Worm (Caenorhabditis elegans) whole organism, young adult: ENCODE measurements around the gene pals-24.

Experiments
- B0336.3 ChIP-seq: fragments of 200-800 bp; sonication (Bioruptor generic); IDR thresholded peaks from 2 replicates; pipeline ENCODE4 v1.3.6; 2022; ENCODE audit warnings: missing genetic modification characterization, missing compliant biosample characterization
- C06A6.2 ChIP-seq: fragments of 200-800 bp; sonication (Bioruptor generic); conservative IDR thresholded peaks from 2 replicates; pipeline ENCODE4 v1.3.6; 2022; ENCODE audit warnings: missing genetic modification characterization, missing compliant biosample characterization
- D2030.7 ChIP-seq: fragments of 200-800 bp; sonication (Bioruptor generic); IDR thresholded peaks from 2 replicates; pipeline ENCODE4 v1.3.6; 2022; ENCODE audit warnings: missing genetic modification reagents, missing genetic modification characterization, missing compliant biosample characterization
- F55B11.4 ChIP-seq: sonication (generic microtip); optimal IDR thresholded peaks from 2 replicates; lab custom pipeline; 2016; ENCODE audit warnings: missing compliant biosample characterization, missing genetic modification characterization, borderline replicate concordance; ENCODE audit not compliant: insufficient read depth
- F57C9.4 ChIP-seq: sonication (generic microtip); optimal IDR thresholded peaks from 2 replicates; lab custom pipeline; 2017; ENCODE audit warnings: mild to moderate bottlenecking, missing genetic modification characterization, missing compliant biosample characterization
- T07F8.4 ChIP-seq: sonication (generic microtip); optimal IDR thresholded peaks from 2 replicates; lab custom pipeline; 2016; ENCODE audit warnings: mild to moderate bottlenecking, missing genetic modification characterization, moderate library complexity, missing compliant biosample characterization
- ama-1 ChIP-seq, 3 experiments: fragments of 150-350 bp in 1 of 3; sonication (generic microtip) in 2 of 3; optimal IDR thresholded peaks; 2 replicates each; lab custom pipeline; 2014 to 2018; ENCODE audit warnings: missing biosample characterization in 2 of 3, missing genetic modification characterization in 2 of 3, missing genetic modification reagents in 2 of 3
- aptf-2 ChIP-seq: fragments of 200-800 bp; sonication (Bioruptor generic); conservative IDR thresholded peaks from 2 replicates; pipeline ENCODE4 v1.3.6; 2022; ENCODE audit warnings: missing genetic modification reagents, missing genetic modification characterization, missing compliant biosample characterization
- athp-1 ChIP-seq: sonication (generic microtip); optimal IDR thresholded peaks from 2 replicates; lab custom pipeline; 2017; ENCODE audit warnings: mild to moderate bottlenecking, missing genetic modification characterization, missing compliant biosample characterization
- attf-3 ChIP-seq: fragments of 200-800 bp; sonication (Bioruptor generic); conservative IDR thresholded peaks from 2 replicates; pipeline ENCODE4 v1.3.6; 2022; ENCODE audit warnings: missing genetic modification reagents, missing genetic modification characterization, missing compliant biosample characterization
- attf-5 ChIP-seq: fragments of 200-800 bp; sonication (Bioruptor generic); optimal IDR thresholded peaks from 2 replicates; lab custom pipeline; 2018; ENCODE audit warnings: mild to moderate bottlenecking, missing genetic modification characterization, missing compliant biosample characterization
- ceh-40 ChIP-seq: fragments of 200-800 bp; sonication (Bioruptor generic); IDR thresholded peaks from 2 replicates; pipeline ENCODE4 v1.3.6; 2022; ENCODE audit warnings: missing genetic modification characterization, missing compliant biosample characterization
- ceh-58 ChIP-seq: fragments of 200-800 bp; sonication (Bioruptor generic); IDR thresholded peaks from 2 replicates; pipeline ENCODE4 v1.3.6; 2022; ENCODE audit warnings: missing genetic modification characterization, missing compliant biosample characterization
- ceh-79 ChIP-seq: sonication (generic microtip); optimal IDR thresholded peaks from 2 replicates; lab custom pipeline; 2017; ENCODE audit warnings: mild to moderate bottlenecking, missing genetic modification characterization, missing compliant biosample characterization
- ceh-91 ChIP-seq: fragments of 200-800 bp; sonication (Bioruptor generic); IDR thresholded peaks from 2 replicates; pipeline ENCODE4 v1.3.6; 2022; ENCODE audit warnings: missing genetic modification reagents, missing genetic modification characterization, missing compliant biosample characterization
- die-1 ChIP-seq: sonication (generic microtip); optimal IDR thresholded peaks from 2 replicates; lab custom pipeline; 2016; ENCODE audit warnings: missing genotype, mild to moderate bottlenecking, missing genetic modification characterization, missing compliant biosample characterization
- egl-18 ChIP-seq: fragments of 200-800 bp; sonication (Bioruptor generic); IDR thresholded peaks from 2 replicates; pipeline ENCODE4 v1.3.6; 2022; ENCODE audit warnings: missing genetic modification reagents, missing genetic modification characterization, missing compliant biosample characterization
- egl-44 ChIP-seq: fragments of 200-800 bp; sonication (Bioruptor generic); IDR thresholded peaks from 2 replicates; pipeline ENCODE4 v1.3.6; 2022; ENCODE audit warnings: missing genetic modification reagents, missing genetic modification characterization, missing compliant biosample characterization
- egrh-3 ChIP-seq: fragments of 200-800 bp; sonication (Bioruptor generic); IDR thresholded peaks from 2 replicates; pipeline ENCODE4 v1.3.6; 2022; ENCODE audit warnings: missing genetic modification reagents, missing genetic modification characterization, missing compliant biosample characterization
- him-1 ChIP-seq: sonication (generic microtip); optimal IDR thresholded peaks from 2 replicates; lab custom pipeline; 2016; ENCODE audit warnings: missing genotype, missing genetic modification reagents, missing genetic modification characterization, missing compliant biosample characterization
- hlh-12 ChIP-seq: sonication (generic microtip); optimal IDR thresholded peaks from 2 replicates; lab custom pipeline; 2016; ENCODE audit warnings: missing genetic modification characterization, missing compliant biosample characterization
- hlh-26 ChIP-seq: fragments of 200-800 bp; sonication (Bioruptor generic); conservative IDR thresholded peaks from 2 replicates; pipeline ENCODE4 v1.3.6; 2022; ENCODE audit warnings: missing genetic modification reagents, missing genetic modification characterization, missing compliant biosample characterization
- hmg-1.2 ChIP-seq: fragments of 200-800 bp; sonication (Bioruptor generic); IDR thresholded peaks from 2 replicates; pipeline ENCODE4 v1.3.6; 2022; ENCODE audit warnings: missing genetic modification reagents, missing genetic modification characterization, missing compliant biosample characterization
- hmg-20 ChIP-seq: fragments of 200-800 bp; sonication (Bioruptor generic); IDR thresholded peaks from 2 replicates; pipeline ENCODE4 v1.3.6; 2022; ENCODE audit warnings: missing genetic modification reagents, missing genetic modification characterization, missing compliant biosample characterization
- lin-26 ChIP-seq: fragments of 200-800 bp; sonication (Bioruptor generic); IDR thresholded peaks from 2 replicates; pipeline ENCODE4 v1.3.6; 2022; ENCODE audit warnings: missing genetic modification reagents, missing genetic modification characterization, missing compliant biosample characterization
- lin-54 ChIP-seq: fragments of 200-800 bp; sonication (Bioruptor generic); optimal IDR thresholded peaks from 2 replicates; lab custom pipeline; 2018; ENCODE audit warnings: mild to moderate bottlenecking, missing genetic modification characterization, missing compliant biosample characterization
- lir-1 ChIP-seq: fragments of 200-800 bp; sonication (Bioruptor generic); conservative IDR thresholded peaks from 2 replicates; pipeline ENCODE4 v1.3.6; 2022; ENCODE audit warnings: missing genetic modification reagents, missing genetic modification characterization, missing compliant biosample characterization
- lsy-27 ChIP-seq: sonication (generic microtip); optimal IDR thresholded peaks from 2 replicates; lab custom pipeline; 2017; ENCODE audit warnings: missing genetic modification characterization, mild to moderate bottlenecking, missing compliant biosample characterization, antibody characterized with exemption, missing genotype, borderline replicate concordance; ENCODE audit not compliant: insufficient read depth
- madf-3 ChIP-seq: fragments of 200-800 bp; sonication (Bioruptor generic); IDR thresholded peaks from 2 replicates; pipeline ENCODE4 v1.3.6; 2022; ENCODE audit warnings: missing genetic modification reagents, missing genetic modification characterization, missing compliant biosample characterization
- madf-6 ChIP-seq: fragments of 200-800 bp; sonication (Bioruptor generic); IDR thresholded peaks from 2 replicates; pipeline ENCODE4 v1.3.6; 2022; ENCODE audit warnings: missing genetic modification reagents, missing genetic modification characterization, missing compliant biosample characterization
- mel-28 ChIP-seq: sonication (generic microtip); optimal IDR thresholded peaks from 2 replicates; lab custom pipeline; 2016; ENCODE audit warnings: borderline replicate concordance, mild to moderate bottlenecking, missing genetic modification characterization, missing compliant biosample characterization
- nfyb-1 ChIP-seq: fragments of 200-800 bp; sonication (Bioruptor generic); IDR thresholded peaks from 2 replicates; pipeline ENCODE4 v1.3.6; 2022; ENCODE audit warnings: missing genetic modification reagents, missing genetic modification characterization, missing compliant biosample characterization
- nhr-80 ChIP-seq: sonication (generic microtip); optimal IDR thresholded peaks from 2 replicates; lab custom pipeline; 2016; ENCODE audit warnings: missing genetic modification characterization, missing compliant biosample characterization
- sdz-38 ChIP-seq: sonication (generic microtip); optimal IDR thresholded peaks from 2 replicates; lab custom pipeline; 2016; ENCODE audit warnings: missing genotype, missing genetic modification characterization, missing compliant biosample characterization
- snpc-1.1 ChIP-seq: sonication (generic microtip); optimal IDR thresholded peaks from 2 replicates; lab custom pipeline; 2017; ENCODE audit warnings: missing genetic modification characterization, mild to moderate bottlenecking, missing compliant biosample characterization, antibody characterized with exemption, moderate library complexity, missing genotype, missing genetic modification reagents; ENCODE audit not compliant: insufficient read depth
- snpc-1.3 ChIP-seq: sonication (generic microtip); optimal IDR thresholded peaks from 2 replicates; lab custom pipeline; 2017; ENCODE audit warnings: missing genetic modification characterization, mild to moderate bottlenecking, missing compliant biosample characterization, antibody characterized with exemption, moderate library complexity, missing genotype, missing genetic modification reagents; ENCODE audit not compliant: insufficient read depth
- unc-130 ChIP-seq: sonication (generic microtip); optimal IDR thresholded peaks from 2 replicates; lab custom pipeline; 2016; ENCODE audit warnings: missing genetic modification reagents, missing genetic modification characterization, missing compliant biosample characterization
- zfh-2 ChIP-seq: fragments of 200-800 bp; sonication (Bioruptor generic); conservative IDR thresholded peaks from 2 replicates; pipeline ENCODE4 v1.3.6; 2022; ENCODE audit warnings: missing genetic modification reagents, missing genetic modification characterization, missing compliant biosample characterization
- zim-3 ChIP-seq: sonication (generic microtip); optimal IDR thresholded peaks from 2 replicates; lab custom pipeline; 2017; ENCODE audit warnings: mild to moderate bottlenecking, missing genetic modification characterization, moderate library complexity, missing compliant biosample characterization
- ztf-26 ChIP-seq: sonication (generic microtip); optimal IDR thresholded peaks from 2 replicates; lab custom pipeline; 2017; ENCODE audit warnings: missing genetic modification characterization, missing compliant biosample characterization
- ztf-3 ChIP-seq: fragments of 200-800 bp; sonication (Bioruptor generic); optimal IDR thresholded peaks from 2 replicates; lab custom pipeline; 2018; ENCODE audit warnings: mild to moderate bottlenecking, missing genetic modification characterization, missing compliant biosample characterization

Gene pals-24

ce11 chrIII:164775-165174, 44.5 kb downstream of the pals-24 start, which contains the start of gene F40G9.8:
TSS of gene F40G9.8 (minus strand) at chrIII:164875.
- TF ChIP-seq ceh-91 (GFP tag; lab: Robert Waterston, UW) (no peak), hlh-26 (GFP tag; lab: Robert Waterston, UW) (no peak), lin-26 (GFP tag; lab: Robert Waterston, UW) (no peak), F57C9.4 (tag; lab: Kevin White, UChicago) (no peak), lin-54 (GFP tag; lab: Kevin White, UChicago) (no peak), egl-44 (GFP tag; lab: Robert Waterston, UW) (no peak), ama-1 (optimal IDR thresholded peaks at IDR 0.05; lab: Kevin White, UChicago) (no peak), ama-1 (GFP tag; optimal IDR thresholded peaks at IDR 0.05; lab: Kevin White, UChicago) (no peak), C06A6.2 (GFP tag; lab: Robert Waterston, UW) (no peak), him-1 (tag; lab: Kevin White, UChicago) (no peak), zim-3 (tag; lab: Kevin White, UChicago) (no peak)

ce11 chrIII:165390-165789, 45.2 kb downstream of the pals-24 start, which contains the start of gene F40G9.7:
TSS of gene F40G9.7 (plus strand) at chrIII:165690.
- TF ChIP-seq attf-3, result no peak
- no peak for TF ChIP-seq hmg-20
- no peak for TF ChIP-seq ceh-79
- no peak for TF ChIP-seq ceh-40 (GFP tag; lab: Robert Waterston, UW)
- TF ChIP-seq ztf-26 (tag; lab: Kevin White, UChicago), result no peak
- TF ChIP-seq hmg-1.2 (GFP tag; lab: Robert Waterston, UW), result no peak
- TF ChIP-seq mel-28, result no peak
- TF ChIP-seq D2030.7, result no peak
- TF ChIP-seq lir-1 (GFP tag; lab: Robert Waterston, UW), result no peak
- no peak for TF ChIP-seq nhr-80 (tag; lab: Kevin White, UChicago)
- TF ChIP-seq snpc-1.1 (tag; lab: Kevin White, UChicago), result no peak
- TF ChIP-seq madf-3 (GFP tag; lab: Robert Waterston, UW), result no peak
- TF ChIP-seq F57C9.4 (tag; lab: Kevin White, UChicago), result no peak
- TF ChIP-seq athp-1, result no peak
- no peak for TF ChIP-seq aptf-2 (GFP tag; lab: Robert Waterston, UW)
- no peak for TF ChIP-seq ztf-3 (GFP tag; lab: Kevin White, UChicago)
- TF ChIP-seq lsy-27 (tag; lab: Kevin White, UChicago), result no peak

- TF ChIP-seq egrh-3 (GFP tag; lab: Robert Waterston, UW) (peak; percentile 85), zfh-2 (GFP tag; lab: Robert Waterston, UW) (peak; percentile 82)
These were observed 48.1 kb downstream of the pals-24 start for ce11 chrIII:168376-168775.

ce11 chrIII:169478-169877, 49.2 kb downstream of the pals-24 start, which contains the start of gene F40G9.18:
TSS of gene F40G9.18 (minus strand) at chrIII:169578.
- TF ChIP-seq sdz-38 (tag; lab: Kevin White, UChicago) (no peak), B0336.3 (GFP tag; lab: Robert Waterston, UW) (no peak), nfyb-1 (GFP tag; lab: Robert Waterston, UW) (no peak), T07F8.4 (tag; lab: Kevin White, UChicago) (no peak), egl-18 (GFP tag; lab: Robert Waterston, UW) (no peak), F55B11.4 (tag; lab: Kevin White, UChicago) (no peak), him-1 (tag; lab: Kevin White, UChicago) (no peak), hlh-12 (no peak), die-1 (tag; lab: Kevin White, UChicago) (no peak), ceh-40 (GFP tag; lab: Robert Waterston, UW) (no peak), hmg-1.2 (GFP tag; lab: Robert Waterston, UW) (no peak), ztf-3 (GFP tag; lab: Kevin White, UChicago) (no peak), unc-130 (no peak), ceh-58 (GFP tag; lab: Robert Waterston, UW) (no peak), attf-5 (GFP tag; lab: Kevin White, UChicago) (no peak), lin-54 (GFP tag; lab: Kevin White, UChicago) (no peak), lir-1 (GFP tag; lab: Robert Waterston, UW) (no peak), snpc-1.3 (no peak), madf-6 (GFP tag; lab: Robert Waterston, UW) (no peak)
- TF ChIP-seq, all 124 proteins: peak for 0
